Worm (Caenorhabditis elegans) whole organism, mixed stage, embryonic: ENCODE results near the gene F56D6.18.

Experiments
- elt-1 ChIP-seq: sonication (generic microtip); optimal IDR thresholded peaks from 2 replicates; lab custom pipeline; 2017; ENCODE audit warnings: missing genetic modification characterization, mild to moderate bottlenecking, missing compliant biosample characterization, antibody characterized with exemption, moderate library complexity, borderline replicate concordance; ENCODE audit not compliant: insufficient read depth
- unc-62 ChIP-seq: fragments of 150-350 bp; optimal IDR thresholded peaks from 2 replicates; lab custom pipeline; 2014; ENCODE audit warnings: missing biosample characterization, missing genetic modification reagents, missing genetic modification characterization

ce11 chrIV:3921898-3922297, 10.2 kb upstream of the F56D6.18 start, which contains the start of gene clec-67:
- TF ChIP-seq elt-1 (tag; lab: Kevin White, UChicago), result no peak
- TF ChIP-seq unc-62, result no peak
